Worm (Caenorhabditis elegans): ENCODE data around the gene mtp-18.
A peak's percentile ranks its signal among the peaks of the same experiment; 100 is the strongest.

The mtp-18 gene

ce11 chrX:6169252-6169651, 37.0 kb downstream of the mtp-18 start, which contains the start of gene T25B2.2:
T25B2.2 (plus strand) TSS chrX:6169643.
- no peak for TF ChIP-seq efl-1 (optimal IDR thresholded peaks at IDR 0.05)
- TF ChIP-seq efl-1 (GFP tag; optimal IDR thresholded peaks at IDR 0.05 in 1 of 2), result no peak
- no peak for TF ChIP-seq sox-4 (tag; optimal IDR thresholded peaks at IDR 0.05)
- no peak for TF ChIP-seq fos-1 (tag; optimal IDR thresholded peaks at IDR 0.05)
- no peak for TF ChIP-seq efl-3 (GFP tag; optimal IDR thresholded peaks at IDR 0.05)
- TF ChIP-seq elt-2 (tag; optimal IDR thresholded peaks at IDR 0.05), result peak; percentile 92
- peak in 1 of 2 experiments; percentile 40 for TF ChIP-seq lin-35 (GFP tag; optimal IDR thresholded peaks at IDR 0.05)
- TF ChIP-seq nhr-20 (tag; optimal IDR thresholded peaks at IDR 0.05), result no peak
- no peak for TF ChIP-seq nhr-77 (tag; optimal IDR thresholded peaks at IDR 0.05)
- no peak for TF ChIP-seq tlp-1 (tag; optimal IDR thresholded peaks at IDR 0.05)
- no peak for TF ChIP-seq lin-39 (tag; optimal IDR thresholded peaks at IDR 0.05)
- TF ChIP-seq jun-1 (tag; optimal IDR thresholded peaks at IDR 0.05), result peak; percentile 21

ce11 chrX:6167376-6167775, 38.8 kb downstream of the mtp-18 start:
- TF ChIP-seq vab-15 (tag; optimal IDR thresholded peaks at IDR 0.05), result no peak
- TF ChIP-seq nhr-84 (tag; optimal IDR thresholded peaks at IDR 0.05), result no peak
- TF ChIP-seq blmp-1 (tag; optimal IDR thresholded peaks at IDR 0.05), result no peak
- TF ChIP-seq ces-1 (GFP tag; optimal IDR thresholded peaks at IDR 0.05), result no peak
- TF ChIP-seq unc-30 (tag; optimal IDR thresholded peaks at IDR 0.05), result no peak
- TF ChIP-seq mef-2 (tag; optimal IDR thresholded peaks at IDR 0.05), result no peak
- no peak for TF ChIP-seq dsc-1 (tag; optimal IDR thresholded peaks at IDR 0.05)
- no peak for TF ChIP-seq efl-3 (GFP tag; optimal IDR thresholded peaks at IDR 0.05)
- TF ChIP-seq zag-1 (tag; optimal IDR thresholded peaks at IDR 0.05), result no peak
- no peak for TF ChIP-seq sox-4 (tag; optimal IDR thresholded peaks at IDR 0.05)
- no peak for TF ChIP-seq ceh-8 (GFP tag; optimal IDR thresholded peaks at IDR 0.05)
- TF ChIP-seq tlp-1 (tag; optimal IDR thresholded peaks at IDR 0.05), result no peak
- no peak for TF ChIP-seq tbx-2 (tag; optimal IDR thresholded peaks at IDR 0.05)
- TF ChIP-seq aly-2 (tag; optimal IDR thresholded peaks at IDR 0.05), result no peak
- no peak for TF ChIP-seq lin-35 (GFP tag; optimal IDR thresholded peaks at IDR 0.05)

- no peak for TF ChIP-seq jun-1 (tag; optimal IDR thresholded peaks at IDR 0.05)
- no peak for TF ChIP-seq unc-130 (tag; optimal IDR thresholded peaks at IDR 0.05)
- TF ChIP-seq C16A3.4 (tag; optimal IDR thresholded peaks at IDR 0.05), result no peak
- TF ChIP-seq C34B4.2 (tag; optimal IDR thresholded peaks at IDR 0.05), result no peak
- TF ChIP-seq skn-1 (tag; optimal IDR thresholded peaks at IDR 0.05), result no peak
- TF ChIP-seq mef-2 (tag; optimal IDR thresholded peaks at IDR 0.05), result no peak
- TF ChIP-seq lin-15B (tag; optimal IDR thresholded peaks at IDR 0.05), result no peak
- TF ChIP-seq elt-3 (tag; optimal IDR thresholded peaks at IDR 0.05), result no peak
- TF ChIP-seq ztf-4 (tag; optimal IDR thresholded peaks at IDR 0.05), result no peak
- no peak for TF ChIP-seq nhr-237 (tag; optimal IDR thresholded peaks at IDR 0.05)
These were observed 44.2 kb downstream of the mtp-18 start for ce11 chrX:6162037-6162436.

ce11 chrX:6160427-6160826, 45.8 kb downstream of the mtp-18 start, which contains the start of gene odd-2:
odd-2 (minus strand) TSS chrX:6160527.
- TF ChIP-seq lir-3 (tag; optimal IDR thresholded peaks at IDR 0.05; ENCODE audit: poor library complexity), result no peak
- no peak for TF ChIP-seq sup-37 (GFP tag; optimal IDR thresholded peaks at IDR 0.05)
- no peak for TF ChIP-seq aly-2 (tag; optimal IDR thresholded peaks at IDR 0.05)
- no peak for TF ChIP-seq sptf-1 (tag; optimal IDR thresholded peaks at IDR 0.05)
- TF ChIP-seq snu-23 (GFP tag; optimal IDR thresholded peaks at IDR 0.05), result no peak
- no peak for TF ChIP-seq alr-1 (tag; optimal IDR thresholded peaks at IDR 0.05; ENCODE audit: borderline replicate concordance)
- no peak for TF ChIP-seq efl-3 (GFP tag; optimal IDR thresholded peaks at IDR 0.05)
- TF ChIP-seq elt-2 (tag; optimal IDR thresholded peaks at IDR 0.05), result no peak
- TF ChIP-seq jun-1 (tag; optimal IDR thresholded peaks at IDR 0.05), result no peak
- no peak for TF ChIP-seq Y116A8C.19 (tag; optimal IDR thresholded peaks at IDR 0.05; ENCODE audit: borderline replicate concordance)
- TF ChIP-seq nhr-11 (tag; optimal IDR thresholded peaks at IDR 0.05), result no peak
- TF ChIP-seq snpc-4 (tag; optimal IDR thresholded peaks at IDR 0.05), result no peak
- no peak for TF ChIP-seq lin-13 (GFP tag; optimal IDR thresholded peaks at IDR 0.05)
- no peak for TF ChIP-seq ceh-8 (GFP tag; optimal IDR thresholded peaks at IDR 0.05)
- no peak for TF ChIP-seq nhr-19 (GFP tag; conservative IDR thresholded peaks at IDR 0.05)
- TF ChIP-seq blmp-1 (tag; optimal IDR thresholded peaks at IDR 0.05), result no peak
